Worm (Caenorhabditis elegans) whole organism, young adult: ENCODE results near the gene K04A8.19.

Experiments
- B0019.2 ChIP-seq: fragments of 200-800 bp; sonication (Bioruptor generic); conservative IDR thresholded peaks from 2 replicates; pipeline ENCODE4 v1.3.6; 2022; ENCODE audit warnings: missing genetic modification reagents, missing genetic modification characterization, missing compliant biosample characterization
- B0035.1 ChIP-seq: sonication (generic microtip); optimal IDR thresholded peaks from 2 replicates; lab custom pipeline; 2016; ENCODE audit warnings: missing genetic modification characterization, mild to moderate bottlenecking, missing compliant biosample characterization, missing genotype, missing genetic modification reagents
- B0261.1 ChIP-seq: sonication (generic microtip); optimal IDR thresholded peaks from 2 replicates; lab custom pipeline; 2016; ENCODE audit warnings: mild to moderate bottlenecking, missing genetic modification characterization, moderate library complexity, missing compliant biosample characterization
- D2030.7 ChIP-seq: fragments of 200-800 bp; sonication (Bioruptor generic); IDR thresholded peaks from 2 replicates; pipeline ENCODE4 v1.3.6; 2022; ENCODE audit warnings: missing genetic modification reagents, missing genetic modification characterization, missing compliant biosample characterization
- F22D6.2 ChIP-seq: sonication (generic microtip); optimal IDR thresholded peaks from 2 replicates; lab custom pipeline; 2016; ENCODE audit warnings: mild to moderate bottlenecking, missing genetic modification characterization, missing compliant biosample characterization
- F37B4.10 ChIP-seq: fragments of 200-800 bp; sonication (Bioruptor generic); IDR thresholded peaks from 2 replicates; pipeline ENCODE4 v1.3.6; 2022; ENCODE audit warnings: missing genetic modification characterization, missing compliant biosample characterization
- Y53F4B.3 ChIP-seq: fragments of 200-800 bp; sonication (Bioruptor generic); IDR thresholded peaks from 2 replicates; pipeline ENCODE4 v1.3.6; 2022; ENCODE audit warnings: missing genetic modification reagents, missing genetic modification characterization, missing compliant biosample characterization
- Y56A3A.18 ChIP-seq: fragments of 200-800 bp; sonication (Bioruptor generic); IDR thresholded peaks from 2 replicates; pipeline ENCODE4 v1.3.6; 2022; ENCODE audit warnings: missing genetic modification reagents, missing genetic modification characterization, missing compliant biosample characterization
- Y67H2A.10 ChIP-seq: fragments of 200-800 bp; sonication (Bioruptor generic); conservative IDR thresholded peaks from 2 replicates; pipeline ENCODE4 v1.3.6; 2022; ENCODE audit warnings: missing genetic modification reagents, missing genetic modification characterization, missing compliant biosample characterization
- ama-1 ChIP-seq, 3 experiments: fragments of 150-350 bp in 1 of 3; sonication (generic microtip) in 2 of 3; optimal IDR thresholded peaks; 2 replicates each; lab custom pipeline; 2014 to 2018; ENCODE audit warnings: missing biosample characterization in 2 of 3, missing genetic modification characterization in 2 of 3, missing genetic modification reagents in 2 of 3
- aptf-2 ChIP-seq: fragments of 200-800 bp; sonication (Bioruptor generic); conservative IDR thresholded peaks from 2 replicates; pipeline ENCODE4 v1.3.6; 2022; ENCODE audit warnings: missing genetic modification reagents, missing genetic modification characterization, missing compliant biosample characterization
- aptf-3 ChIP-seq: fragments of 200-800 bp; sonication (Bioruptor generic); IDR thresholded peaks from 2 replicates; pipeline ENCODE4 v1.3.6; 2022; ENCODE audit warnings: missing genetic modification characterization, missing compliant biosample characterization
- attf-5 ChIP-seq: fragments of 200-800 bp; sonication (Bioruptor generic); optimal IDR thresholded peaks from 2 replicates; lab custom pipeline; 2018; ENCODE audit warnings: mild to moderate bottlenecking, missing genetic modification characterization, missing compliant biosample characterization
- bed-1 ChIP-seq: fragments of 200-800 bp; sonication (Bioruptor generic); IDR thresholded peaks from 2 replicates; pipeline ENCODE4 v1.3.6; 2022; ENCODE audit warnings: missing genetic modification reagents, missing genetic modification characterization, missing compliant biosample characterization
- ceh-79 ChIP-seq: sonication (generic microtip); optimal IDR thresholded peaks from 2 replicates; lab custom pipeline; 2017; ENCODE audit warnings: mild to moderate bottlenecking, missing genetic modification characterization, missing compliant biosample characterization
- die-1 ChIP-seq: sonication (generic microtip); optimal IDR thresholded peaks from 2 replicates; lab custom pipeline; 2016; ENCODE audit warnings: missing genotype, mild to moderate bottlenecking, missing genetic modification characterization, missing compliant biosample characterization
- dox-1 ChIP-seq: fragments of 200-800 bp; sonication (Bioruptor generic); IDR thresholded peaks from 2 replicates; pipeline ENCODE4 v1.3.6; 2022; ENCODE audit warnings: missing genetic modification reagents, missing genetic modification characterization, missing compliant biosample characterization
- efl-1 ChIP-seq: fragments of 150-350 bp; optimal IDR thresholded peaks from 2 replicates; lab custom pipeline; 2014; ENCODE audit warnings: missing biosample characterization, missing genetic modification reagents, missing genetic modification characterization
- egl-18 ChIP-seq: fragments of 200-800 bp; sonication (Bioruptor generic); IDR thresholded peaks from 2 replicates; pipeline ENCODE4 v1.3.6; 2022; ENCODE audit warnings: missing genetic modification reagents, missing genetic modification characterization, missing compliant biosample characterization
- fkh-3 ChIP-seq: sonication (generic microtip); optimal IDR thresholded peaks from 2 replicates; lab custom pipeline; 2016; ENCODE audit warnings: mild to moderate bottlenecking, missing genetic modification characterization, missing compliant biosample characterization
- him-1 ChIP-seq: sonication (generic microtip); optimal IDR thresholded peaks from 2 replicates; lab custom pipeline; 2016; ENCODE audit warnings: missing genotype, missing genetic modification reagents, missing genetic modification characterization, missing compliant biosample characterization
- hlh-12 ChIP-seq: sonication (generic microtip); optimal IDR thresholded peaks from 2 replicates; lab custom pipeline; 2016; ENCODE audit warnings: missing genetic modification characterization, missing compliant biosample characterization
- lin-35 ChIP-seq, 3 experiments: fragments of 150-350 bp in 2 of 3; sonication (generic microtip) in 1 of 3; optimal IDR thresholded peaks; 2 replicates each; lab custom pipeline; 2014 to 2018; ENCODE audit warnings: missing biosample characterization in 3 of 3, missing genetic modification characterization in 3 of 3, missing genetic modification reagents in 3 of 3
- lir-1 ChIP-seq: fragments of 200-800 bp; sonication (Bioruptor generic); conservative IDR thresholded peaks from 2 replicates; pipeline ENCODE4 v1.3.6; 2022; ENCODE audit warnings: missing genetic modification reagents, missing genetic modification characterization, missing compliant biosample characterization
- lsy-27 ChIP-seq: sonication (generic microtip); optimal IDR thresholded peaks from 2 replicates; lab custom pipeline; 2017; ENCODE audit warnings: missing genetic modification characterization, mild to moderate bottlenecking, missing compliant biosample characterization, antibody characterized with exemption, missing genotype, borderline replicate concordance; ENCODE audit not compliant: insufficient read depth
- madf-6 ChIP-seq: fragments of 200-800 bp; sonication (Bioruptor generic); IDR thresholded peaks from 2 replicates; pipeline ENCODE4 v1.3.6; 2022; ENCODE audit warnings: missing genetic modification reagents, missing genetic modification characterization, missing compliant biosample characterization
- mel-28 ChIP-seq: sonication (generic microtip); optimal IDR thresholded peaks from 2 replicates; lab custom pipeline; 2016; ENCODE audit warnings: borderline replicate concordance, mild to moderate bottlenecking, missing genetic modification characterization, missing compliant biosample characterization
- mes-4 ChIP-seq: sonication (generic microtip); optimal IDR thresholded peaks from 2 replicates; lab custom pipeline; 2016; ENCODE audit warnings: missing genotype, missing genetic modification characterization, missing compliant biosample characterization
- nhr-80 ChIP-seq: sonication (generic microtip); optimal IDR thresholded peaks from 2 replicates; lab custom pipeline; 2016; ENCODE audit warnings: missing genetic modification characterization, missing compliant biosample characterization
- pbrm-1 ChIP-seq: fragments of 200-800 bp; sonication (Bioruptor generic); IDR thresholded peaks from 2 replicates; pipeline ENCODE4 v1.3.6; 2022; ENCODE audit warnings: missing genetic modification reagents, missing genetic modification characterization, missing compliant biosample characterization
- rec-8 ChIP-seq, 2 experiments: sonication (generic microtip); optimal IDR thresholded peaks; 2 replicates each; lab custom pipeline; 2016; ENCODE audit warnings: mild to moderate bottlenecking in 2 of 2, missing genetic modification characterization in 2 of 2, missing genetic modification reagents in 2 of 2, missing genotype in 2 of 2, missing biosample characterization in 1 of 2, missing compliant biosample characterization in 1 of 2, moderate library complexity in 1 of 2
- rpc-1 ChIP-seq, 2 experiments: fragments of 150-350 bp in 1 of 2; sonication (generic microtip) in 1 of 2; optimal IDR thresholded peaks; 2 replicates each; lab custom pipeline; 2014 to 2018; ENCODE audit warnings: missing biosample characterization in 1 of 2, missing genetic modification characterization in 1 of 2, missing genetic modification reagents in 1 of 2, missing genotype in 1 of 2
- sea-2 ChIP-seq: fragments of 200-800 bp; sonication (Bioruptor generic); IDR thresholded peaks from 2 replicates; pipeline ENCODE4 v1.3.6; 2022; ENCODE audit warnings: missing genetic modification characterization, missing compliant biosample characterization
- snpc-1.3 ChIP-seq: sonication (generic microtip); optimal IDR thresholded peaks from 2 replicates; lab custom pipeline; 2017; ENCODE audit warnings: missing genetic modification characterization, mild to moderate bottlenecking, missing compliant biosample characterization, antibody characterized with exemption, moderate library complexity, missing genotype, missing genetic modification reagents; ENCODE audit not compliant: insufficient read depth
- sptf-2 ChIP-seq: fragments of 200-800 bp; sonication (Bioruptor generic); optimal IDR thresholded peaks from 2 replicates; lab custom pipeline; 2018; ENCODE audit warnings: mild to moderate bottlenecking, missing genetic modification characterization, missing compliant biosample characterization
- xnd-1 ChIP-seq: sonication (generic microtip); optimal IDR thresholded peaks from 2 replicates; lab custom pipeline; 2016; ENCODE audit warnings: missing genotype, missing genetic modification reagents, missing genetic modification characterization, missing compliant biosample characterization
- zfh-2 ChIP-seq: fragments of 200-800 bp; sonication (Bioruptor generic); conservative IDR thresholded peaks from 2 replicates; pipeline ENCODE4 v1.3.6; 2022; ENCODE audit warnings: missing genetic modification reagents, missing genetic modification characterization, missing compliant biosample characterization
- ztf-26 ChIP-seq: sonication (generic microtip); optimal IDR thresholded peaks from 2 replicates; lab custom pipeline; 2017; ENCODE audit warnings: missing genetic modification characterization, missing compliant biosample characterization
- ztf-3 ChIP-seq: fragments of 200-800 bp; sonication (Bioruptor generic); optimal IDR thresholded peaks from 2 replicates; lab custom pipeline; 2018; ENCODE audit warnings: mild to moderate bottlenecking, missing genetic modification characterization, missing compliant biosample characterization

The K04A8.19 gene

DNA sequence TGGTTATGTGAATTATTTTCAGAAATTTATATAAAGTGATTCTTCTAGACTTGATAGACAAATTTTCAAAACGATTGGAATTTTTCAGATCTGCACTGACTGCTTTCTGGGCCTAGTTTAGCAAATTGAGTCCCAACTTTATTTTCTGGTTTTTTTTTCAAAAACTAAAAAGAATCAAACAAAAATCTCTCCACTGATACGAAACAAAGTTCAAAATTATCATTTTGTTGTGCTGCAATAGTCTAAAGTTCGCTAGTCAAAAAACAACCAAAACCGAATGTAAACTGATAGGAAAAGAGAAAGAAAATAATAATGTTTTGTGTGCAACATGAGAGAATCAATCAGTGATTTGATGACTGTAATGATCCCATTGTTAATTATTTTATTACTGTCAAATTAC is 4.3 kb downstream of the K04A8.19 start, which contains the start of gene lipl-4 (continued):
- no peak for TF ChIP-seq F22D6.2

DNA sequence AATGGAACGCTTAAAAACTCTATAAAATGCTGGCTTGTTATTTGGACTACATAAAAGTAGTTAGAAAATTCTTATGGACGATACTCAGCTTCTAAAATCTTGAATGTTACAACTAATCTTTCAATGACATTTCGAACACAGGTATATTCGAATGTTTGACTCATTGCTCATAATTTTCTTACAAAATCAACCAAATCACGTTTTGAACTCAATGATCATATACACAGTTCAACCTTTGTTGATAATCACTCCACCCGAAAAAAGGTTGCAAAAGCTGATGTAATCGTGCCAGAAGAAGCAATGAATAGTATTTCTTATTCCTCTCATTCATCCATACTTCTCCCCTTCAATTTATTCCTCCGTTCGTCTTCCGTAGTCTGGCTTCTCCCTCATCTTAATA is 5.1 kb downstream of the K04A8.19 start, which contains the start of gene K04A8.20:
TSS of gene K04A8.20 (plus strand) at position 301 of the 400 bp plus-strand sequence.
- TF ChIP-seq D2030.7 (GFP tag; lab: Robert Waterston, UW) (no peak), xnd-1 (tag; lab: Kevin White, UChicago) (no peak)

DNA sequence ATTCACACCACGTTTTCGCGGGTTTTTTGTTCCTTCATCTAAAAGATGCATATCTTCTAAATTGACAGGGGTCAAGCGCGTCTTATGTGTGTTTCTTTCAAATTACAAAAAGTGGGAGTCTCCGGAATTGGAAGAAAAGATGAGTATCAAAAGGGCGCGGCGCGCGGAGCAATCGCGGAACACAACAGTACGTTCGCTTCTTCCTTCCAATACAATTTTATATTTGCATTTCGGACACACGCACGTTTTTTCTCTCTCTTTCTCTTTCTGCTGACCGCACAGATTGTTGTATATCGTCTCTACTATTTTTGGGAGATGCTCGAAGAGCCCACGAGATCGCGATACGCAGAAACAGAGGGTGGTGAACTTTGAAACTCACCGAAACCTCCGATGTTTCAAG is 5.9 kb downstream of the K04A8.19 start:
- TF ChIP-seq ceh-79 (tag; lab: Kevin White, UChicago) (no peak), rec-8 (tag; optimal IDR thresholded peaks at IDR 0.05; lab: Kevin White, UChicago) (no peak), mel-28 (tag; lab: Kevin White, UChicago) (no peak), dox-1 (GFP tag; lab: Robert Waterston, UW) (no peak), F37B4.10 (no peak), die-1 (tag; lab: Kevin White, UChicago) (no peak), egl-18 (GFP tag; lab: Robert Waterston, UW) (no peak), lir-1 (GFP tag; lab: Robert Waterston, UW) (no peak), B0261.1 (tag; lab: Kevin White, UChicago) (no peak), B0035.1 (tag; lab: Kevin White, UChicago) (no peak), ztf-3 (GFP tag; lab: Kevin White, UChicago) (no peak), nhr-80 (tag; lab: Kevin White, UChicago) (no peak), Y53F4B.3 (GFP tag; lab: Robert Waterston, UW) (no peak), lsy-27 (no peak), fkh-3 (no peak), Y56A3A.18 (GFP tag; lab: Robert Waterston, UW) (no peak)

DNA sequence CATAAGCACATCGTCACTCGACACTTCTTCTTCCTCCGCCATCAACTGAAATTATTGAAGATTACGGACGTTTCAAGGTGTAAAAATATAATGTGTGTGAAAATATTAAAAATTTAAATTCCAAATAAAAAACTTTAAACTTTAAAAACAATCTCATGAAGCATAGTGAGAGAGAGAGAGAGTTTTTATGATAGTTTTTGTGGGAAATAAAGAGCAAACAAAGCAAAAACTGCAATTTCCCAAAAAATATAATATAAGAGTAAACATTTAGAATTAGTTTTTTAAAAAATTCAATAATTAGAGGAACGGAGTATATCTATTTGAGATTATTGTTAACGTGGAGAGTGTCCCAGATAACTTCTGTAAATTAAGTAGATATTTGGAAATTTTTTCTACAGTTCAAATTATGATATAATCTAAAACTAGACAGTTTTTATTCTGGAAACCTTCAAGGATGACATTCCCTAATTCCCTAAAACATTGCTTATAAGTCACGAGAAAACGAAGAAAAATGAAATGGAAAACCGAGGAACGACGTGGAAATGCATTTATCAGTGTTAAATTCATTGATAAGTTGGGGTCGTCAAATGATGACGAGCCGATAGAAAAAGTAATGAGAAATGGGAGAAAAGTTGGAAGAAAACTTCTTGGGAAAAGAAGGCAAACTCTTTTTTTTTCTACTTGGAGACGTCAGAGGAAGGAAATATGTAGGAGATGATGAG is 7.6 kb downstream of the K04A8.19 start, which contains the start of gene dre-1:
TSS of gene dre-1 (minus strand) at position 51 of the 722 bp plus-strand sequence.
- TF ChIP-seq pbrm-1 (GFP tag; lab: Robert Waterston, UW) (no peak), nhr-80 (tag; lab: Kevin White, UChicago) (peak; percentile 48)

DNA sequence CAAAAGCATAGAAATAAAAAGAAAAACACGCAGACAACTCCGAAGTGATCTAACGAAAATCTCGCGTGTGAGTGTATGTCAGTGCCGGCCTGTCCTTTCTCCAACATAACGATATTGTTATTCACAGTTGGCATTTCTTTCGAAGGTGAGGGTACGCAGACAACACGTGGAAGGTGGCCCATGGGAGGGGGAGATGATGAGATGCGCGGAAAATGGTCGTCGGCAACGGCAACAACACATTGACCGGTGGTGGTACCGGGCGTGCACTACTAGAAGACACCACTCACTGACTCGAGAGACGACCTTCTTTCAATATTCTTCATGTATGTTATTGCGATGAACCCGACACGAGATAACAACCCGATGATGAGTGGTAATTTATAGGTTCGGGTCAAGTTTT is 9.2 kb downstream of the K04A8.19 start:
- TF ChIP-seq Y67H2A.10 (GFP tag; lab: Robert Waterston, UW) (no peak), aptf-3 (GFP tag; lab: Robert Waterston, UW) (no peak), aptf-2 (GFP tag; lab: Robert Waterston, UW) (no peak), attf-5 (GFP tag; lab: Kevin White, UChicago) (no peak), zfh-2 (GFP tag; lab: Robert Waterston, UW) (no peak), hlh-12 (no peak), snpc-1.3 (no peak), B0019.2 (no peak), F22D6.2 (no peak)

DNA sequence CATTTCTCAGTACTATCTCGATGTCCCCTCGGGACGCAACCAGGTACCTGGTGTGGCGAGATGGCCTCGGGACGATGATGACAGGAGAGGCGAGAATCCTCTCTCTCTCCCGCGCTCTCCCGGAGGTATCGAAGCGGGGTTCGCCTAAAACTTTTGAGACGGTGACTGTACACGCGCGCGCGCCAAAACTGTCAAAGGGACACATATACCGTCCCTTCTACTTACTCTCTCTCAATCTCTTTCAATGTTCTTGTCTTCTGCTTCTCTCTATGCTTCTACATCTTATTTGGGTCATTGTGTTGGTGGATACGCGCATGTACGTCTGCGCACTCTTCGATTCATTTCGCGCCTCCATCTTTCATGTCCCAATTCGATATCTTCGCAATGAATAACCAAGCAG is 12.3 kb downstream of the K04A8.19 start:
- TF ChIP-seq efl-1 (no peak), ztf-26 (tag; lab: Kevin White, UChicago) (peak; percentile 5), lin-35 (GFP tag; optimal IDR thresholded peaks at IDR 0.05; lab: Kevin White, UChicago) (no peak), rpc-1 (optimal IDR thresholded peaks at IDR 0.05; lab: Kevin White, UChicago) (no peak), rpc-1 (tag; optimal IDR thresholded peaks at IDR 0.05; lab: Kevin White, UChicago) (no peak), F37B4.10 (no peak), ama-1 (optimal IDR thresholded peaks at IDR 0.05; lab: Kevin White, UChicago) (no peak), ama-1 (GFP tag; optimal IDR thresholded peaks at IDR 0.05; lab: Kevin White, UChicago) (no peak), bed-1 (GFP tag; lab: Robert Waterston, UW) (no peak), fkh-3 (no peak), sptf-2 (GFP tag; lab: Kevin White, UChicago) (no peak), him-1 (no peak), madf-6 (GFP tag; lab: Robert Waterston, UW) (0 out of 2 replicates have a peak, but pooled peaks have one; percentile 13), sea-2 (GFP tag; lab: Robert Waterston, UW) (no peak), mes-4 (tag; lab: Kevin White, UChicago) (no peak), rec-8 (tag; optimal IDR thresholded peaks at IDR 0.05; lab: Kevin White, UChicago) (no peak), die-1 (tag; lab: Kevin White, UChicago) (peak; percentile 30)
